Worm (Caenorhabditis elegans) whole organism, L4 larva: ENCODE results near the gene sdz-38.

ENCODE experiments used
- F10B5.3 ChIP-seq: sonication (generic microtip); optimal IDR thresholded peaks from 2 replicates; lab custom pipeline; 2016; ENCODE audit warnings: mild to moderate bottlenecking, missing genetic modification characterization, missing compliant biosample characterization
- Y105C5A.15 ChIP-seq: fragments of 200-800 bp; sonication (Bioruptor generic); IDR thresholded peaks from 2 replicates; pipeline ENCODE4 v1.3.6; 2022; ENCODE audit warnings: missing genetic modification characterization, missing compliant biosample characterization
- Y48G9A.11 ChIP-seq: fragments of 200-800 bp; sonication (Bioruptor generic); IDR thresholded peaks from 2 replicates; pipeline ENCODE4 v1.3.6; 2022; ENCODE audit warnings: missing genetic modification reagents, missing genetic modification characterization, missing compliant biosample characterization
- Y5F2A.4 ChIP-seq: fragments of 200-800 bp; sonication (Bioruptor generic); optimal IDR thresholded peaks from 2 replicates; lab custom pipeline; 2018; ENCODE audit warnings: mild to moderate bottlenecking, missing genetic modification characterization, missing compliant biosample characterization
- aha-1 ChIP-seq: fragments of 150-350 bp; peaks from one replicate; lab custom pipeline; 2014; ENCODE audit warnings: missing biosample characterization, missing genetic modification characterization
- attf-4 ChIP-seq: sonication (generic microtip); optimal IDR thresholded peaks from 3 replicates; lab custom pipeline; 2017; ENCODE audit warnings: missing biosample characterization, missing genetic modification characterization
- ceh-62 ChIP-seq: sonication (generic microtip); optimal IDR thresholded peaks from 2 replicates; lab custom pipeline; 2017; ENCODE audit warnings: missing biosample characterization, missing genetic modification characterization
- ceh-82 ChIP-seq: sonication (generic microtip); optimal IDR thresholded peaks from 2 replicates; lab custom pipeline; 2017; ENCODE audit warnings: missing biosample characterization, missing genetic modification characterization
- daf-12 ChIP-seq: fragments of 150-350 bp; optimal IDR thresholded peaks from 2 replicates; lab custom pipeline; 2014; ENCODE audit warnings: missing biosample characterization, missing genetic modification reagents, missing genetic modification characterization
- dmd-8 ChIP-seq: fragments of 200-800 bp; sonication (Bioruptor generic); IDR thresholded peaks from 2 replicates; pipeline ENCODE4 v1.3.6; 2022; ENCODE audit warnings: missing genetic modification characterization, missing compliant biosample characterization
- egl-27 ChIP-seq: sonication (generic microtip); optimal IDR thresholded peaks from 3 replicates; lab custom pipeline; 2017; ENCODE audit warnings: missing biosample characterization, missing genetic modification reagents, missing genetic modification characterization
- egl-43 ChIP-seq: fragments of 200-800 bp; sonication (Bioruptor generic); IDR thresholded peaks from 2 replicates; pipeline ENCODE4 v1.3.6; 2022; ENCODE audit warnings: missing genetic modification reagents, missing genetic modification characterization, missing compliant biosample characterization
- fos-1 ChIP-seq: fragments of 150-350 bp; optimal IDR thresholded peaks from 2 replicates; lab custom pipeline; 2014; ENCODE audit warnings: missing biosample characterization, missing genetic modification characterization
- hif-1 ChIP-seq, 2 experiments: sonication (generic microtip); optimal IDR thresholded peaks; 2 replicates each; lab custom pipeline; 2016 to 2017; ENCODE audit warnings: missing compliant biosample characterization in 2 of 2, missing genetic modification characterization in 2 of 2, missing genetic modification reagents in 2 of 2, missing genotype in 2 of 2, mild to moderate bottlenecking in 1 of 2
- hmg-1.1 ChIP-seq: fragments of 200-800 bp; sonication (Bioruptor generic); IDR thresholded peaks from 2 replicates; pipeline ENCODE4 v1.3.6; 2022; ENCODE audit warnings: missing genetic modification reagents, missing genetic modification characterization, missing compliant biosample characterization
- lin-1 ChIP-seq: fragments of 200-800 bp; sonication (Bioruptor generic); IDR thresholded peaks from 2 replicates; pipeline ENCODE4 v1.3.6; 2022; ENCODE audit warnings: missing genetic modification reagents, missing genetic modification characterization, missing compliant biosample characterization
- lin-13 ChIP-seq: fragments of 150-350 bp; optimal IDR thresholded peaks from 2 replicates; lab custom pipeline; 2014; ENCODE audit warnings: missing biosample characterization, missing genetic modification reagents, missing genetic modification characterization
- lin-29 ChIP-seq: fragments of 200-800 bp; sonication (Bioruptor generic); IDR thresholded peaks from 2 replicates; pipeline ENCODE4 v1.3.6; 2022; ENCODE audit warnings: missing genetic modification reagents, missing genetic modification characterization, missing compliant biosample characterization
- lin-38 ChIP-seq: fragments of 200-800 bp; sonication (Bioruptor generic); IDR thresholded peaks from 2 replicates; pipeline ENCODE4 v1.3.6; 2022; ENCODE audit warnings: missing genetic modification reagents, missing genetic modification characterization, missing compliant biosample characterization
- mdl-1 ChIP-seq, 2 experiments: fragments of 150-350 bp in 1 of 2; sonication (generic microtip) in 1 of 2; optimal IDR thresholded peaks; 2 replicates each; lab custom pipeline; 2014 to 2017; ENCODE audit warnings: missing biosample characterization in 2 of 2, missing genetic modification characterization in 2 of 2
- mdt-29 ChIP-seq: fragments of 200-800 bp; sonication (Bioruptor generic); IDR thresholded peaks from 2 replicates; pipeline ENCODE4 v1.3.6; 2022; ENCODE audit warnings: missing genetic modification reagents, missing genetic modification characterization, missing compliant biosample characterization
- mes-2 ChIP-seq: sonication (generic microtip); optimal IDR thresholded peaks from 2 replicates; lab custom pipeline; 2016; ENCODE audit warnings: missing genotype, mild to moderate bottlenecking, missing genetic modification characterization, missing compliant biosample characterization; ENCODE audit not compliant: poor library complexity, severe bottlenecking
- mxl-3 ChIP-seq: fragments of 200-800 bp; sonication (Bioruptor generic); optimal IDR thresholded peaks from 2 replicates; lab custom pipeline; 2018; ENCODE audit warnings: mild to moderate bottlenecking, missing genetic modification characterization, missing compliant biosample characterization
- nhr-25 ChIP-seq: sonication (generic microtip); optimal IDR thresholded peaks from 2 replicates; lab custom pipeline; 2017; ENCODE audit warnings: missing genetic modification characterization, mild to moderate bottlenecking, missing compliant biosample characterization, antibody characterized with exemption, moderate library complexity, borderline replicate concordance; ENCODE audit not compliant: insufficient read depth
- nhr-28 ChIP-seq: fragments of 150-350 bp; optimal IDR thresholded peaks from 2 replicates; lab custom pipeline; 2014; ENCODE audit warnings: missing biosample characterization, missing genetic modification characterization
- nhr-41 ChIP-seq: fragments of 200-800 bp; sonication (Bioruptor generic); IDR thresholded peaks from 2 replicates; pipeline ENCODE4 v1.3.6; 2022; ENCODE audit warnings: missing genetic modification reagents, missing genetic modification characterization, missing compliant biosample characterization
- nhr-6 ChIP-seq: fragments of 150-350 bp; optimal IDR thresholded peaks from 2 replicates; lab custom pipeline; 2014; ENCODE audit warnings: missing biosample characterization, missing genetic modification characterization
- php-3 ChIP-seq: fragments of 200-800 bp; sonication (Bioruptor generic); IDR thresholded peaks from 2 replicates; pipeline ENCODE4 v1.3.6; 2022; ENCODE audit warnings: missing genetic modification reagents, missing genetic modification characterization, missing compliant biosample characterization
- pqm-1 ChIP-seq: sonication (generic microtip); optimal IDR thresholded peaks from 2 replicates; lab custom pipeline; 2017; ENCODE audit warnings: missing biosample characterization, missing genetic modification characterization
- set-16 ChIP-seq: fragments of 200-800 bp; sonication (Bioruptor generic); IDR thresholded peaks from 2 replicates; pipeline ENCODE4 v1.3.6; 2022; ENCODE audit warnings: missing genetic modification reagents, missing genetic modification characterization, missing compliant biosample characterization
- snpc-1.2 ChIP-seq: fragments of 200-800 bp; sonication (Bioruptor generic); IDR thresholded peaks from 2 replicates; pipeline ENCODE4 v1.3.6; 2022; ENCODE audit warnings: missing genetic modification reagents, missing genetic modification characterization, missing compliant biosample characterization
- spr-1 ChIP-seq: sonication (generic microtip); optimal IDR thresholded peaks from 2 replicates; lab custom pipeline; 2016; ENCODE audit warnings: mild to moderate bottlenecking, missing genetic modification characterization, missing compliant biosample characterization
- spr-3 ChIP-seq: fragments of 200-800 bp; sonication (Bioruptor generic); optimal IDR thresholded peaks from 2 replicates; lab custom pipeline; 2018; ENCODE audit warnings: mild to moderate bottlenecking, missing genetic modification characterization, missing compliant biosample characterization
- tra-1 ChIP-seq: fragments of 200-800 bp; sonication (Bioruptor generic); IDR thresholded peaks from 2 replicates; pipeline ENCODE4 v1.3.6; 2022; ENCODE audit warnings: missing genetic modification reagents, missing genetic modification characterization, missing compliant biosample characterization
- unc-62 ChIP-seq, 3 experiments: fragments of 150-350 bp in 1 of 3; sonication (generic microtip); optimal IDR thresholded peaks in 2 of 3; peaks in 1 of 3; 1 replicate in 1 of 3; 2 replicates in 2 of 3; lab custom pipeline; 2014 to 2017; ENCODE audit warnings: missing biosample characterization in 3 of 3, missing genetic modification characterization in 3 of 3, missing genetic modification reagents in 3 of 3, missing genotype in 1 of 3
- vab-7 ChIP-seq: fragments of 200-800 bp; sonication (Bioruptor generic); IDR thresholded peaks from 2 replicates; pipeline ENCODE4 v1.3.6; 2022; ENCODE audit warnings: missing genetic modification reagents, missing genetic modification characterization, missing compliant biosample characterization
- zag-1 ChIP-seq: fragments of 150-350 bp; optimal IDR thresholded peaks from 2 replicates; lab custom pipeline; 2014; ENCODE audit warnings: missing biosample characterization, missing genetic modification characterization
- zfp-2 ChIP-seq: sonication (generic microtip); optimal IDR thresholded peaks from 2 replicates; lab custom pipeline; 2016; ENCODE audit warnings: mild to moderate bottlenecking, missing genetic modification characterization, missing compliant biosample characterization
- zfp-3 ChIP-seq: fragments of 200-800 bp; sonication (Bioruptor generic); conservative IDR thresholded peaks from 2 replicates; pipeline ENCODE4 v1.3.6; 2022; ENCODE audit warnings: missing genetic modification reagents, missing genetic modification characterization, missing compliant biosample characterization
- ztf-11 ChIP-seq: fragments of 150-350 bp; optimal IDR thresholded peaks from 2 replicates; lab custom pipeline; 2014; ENCODE audit warnings: missing biosample characterization, missing genetic modification characterization
- ztf-7 ChIP-seq: fragments of 150-350 bp; optimal IDR thresholded peaks from 2 replicates; lab custom pipeline; 2014; ENCODE audit warnings: missing biosample characterization, missing genetic modification characterization

Gene sdz-38

ce11 chrII:9954885-9955284 is 26.8 kb downstream of the sdz-38 start, which contains the start of gene egl-43:
Gene egl-43, plus strand, starts transcription at chrII:9955185.
- TF ChIP-seq hmg-1.1 (GFP tag; lab: Robert Waterston, UW) (no peak), fos-1 (tag; lab: Kevin White, UChicago) (no peak), lin-1 (GFP tag; lab: Robert Waterston, UW) (no peak), lin-38 (GFP tag; lab: Robert Waterston, UW) (no peak), vab-7 (no peak), lin-13 (no peak), set-16 (GFP tag; lab: Robert Waterston, UW) (no peak), lin-29 (GFP tag; lab: Robert Waterston, UW) (no peak)

ce11 chrII:9951846-9952245 is 29.8 kb downstream of the sdz-38 start:
- TF ChIP-seq aha-1 (tag; lab: Kevin White, UChicago) (peak; percentile 83), pqm-1 (tag; lab: Kevin White, UChicago) (no peak)

- TF ChIP-seq unc-62 (GFP tag; optimal IDR thresholded peaks at IDR 0.05 in 1 of 2; lab: Kevin White, UChicago) (peak in 1 of 2 experiments; percentile 93), unc-62 (tag; optimal IDR thresholded peaks at IDR 0.05; lab: Kevin White, UChicago) (no peak), aha-1 (tag; lab: Kevin White, UChicago) (peak; percentile 9), nhr-25 (tag; lab: Kevin White, UChicago) (no peak), snpc-1.2 (GFP tag; lab: Robert Waterston, UW) (no peak), mdl-1 (tag; optimal IDR thresholded peaks at IDR 0.05; lab: Kevin White, UChicago) (no peak)
These were observed 33.0 kb downstream of the sdz-38 start for ce11 chrII:9948662-9949061.

ce11 chrII:9943837-9944236 is 37.8 kb downstream of the sdz-38 start, which contains the start of gene flad-1:
Gene flad-1, plus strand, starts transcription at chrII:9944137.
- TF ChIP-seq aha-1 (tag; lab: Kevin White, UChicago) (no peak), nhr-41 (GFP tag; lab: Robert Waterston, UW) (no peak), spr-1 (no peak), lin-13 (no peak), mdt-29 (GFP tag; lab: Robert Waterston, UW) (no peak), ceh-82 (no peak), egl-43 (no peak), mes-2 (tag; lab: Kevin White, UChicago) (no peak), tra-1 (GFP tag; lab: Robert Waterston, UW) (no peak), spr-3 (GFP tag; lab: Kevin White, UChicago) (no peak), zfp-3 (GFP tag; lab: Robert Waterston, UW) (no peak), F10B5.3 (tag; lab: Kevin White, UChicago) (no peak), php-3 (GFP tag; lab: Robert Waterston, UW) (no peak), ceh-62 (tag; lab: Kevin White, UChicago) (no peak), zag-1 (no peak)

ce11 chrII:9943246-9943645 is 38.4 kb downstream of the sdz-38 start:
- no peak for TF ChIP-seq mdt-29 (GFP tag; lab: Robert Waterston, UW)
- peak in 1 of 2 experiments; percentile 91 for TF ChIP-seq unc-62 (GFP tag; optimal IDR thresholded peaks at IDR 0.05 in 1 of 2; lab: Kevin White, UChicago)
- TF ChIP-seq unc-62 (tag; optimal IDR thresholded peaks at IDR 0.05; lab: Kevin White, UChicago), result no peak

ce11 chrII:9940430-9940829 is 41.2 kb downstream of the sdz-38 start, which contains the start of gene ufd-3:
Gene ufd-3, plus strand, starts transcription at chrII:9940753.
- TF ChIP-seq hif-1 (tag; optimal IDR thresholded peaks at IDR 0.05; lab: Kevin White, UChicago) (peak in 1 of 2 experiments; percentile 92), snpc-1.2 (GFP tag; lab: Robert Waterston, UW) (no peak), zfp-2 (no peak), dmd-8 (GFP tag; lab: Robert Waterston, UW) (no peak), zfp-3 (GFP tag; lab: Robert Waterston, UW) (0 out of 2 replicates have a peak, but pooled peaks have one; percentile 52), Y5F2A.4 (GFP tag; lab: Kevin White, UChicago) (no peak), F10B5.3 (tag; lab: Kevin White, UChicago) (no peak), ztf-7 (tag; lab: Kevin White, UChicago) (no peak), attf-4 (no peak), egl-27 (tag; lab: Kevin White, UChicago) (no peak), mxl-3 (peak; percentile 61), nhr-28 (peak; percentile 51), php-3 (GFP tag; lab: Robert Waterston, UW) (no peak), nhr-6 (tag; lab: Kevin White, UChicago) (peak; percentile 80), Y48G9A.11 (GFP tag; lab: Robert Waterston, UW) (peak; percentile 96), daf-12 (tag; lab: Kevin White, UChicago) (no peak), aha-1 (tag; lab: Kevin White, UChicago) (peak; percentile 98), Y105C5A.15 (GFP tag; lab: Robert Waterston, UW) (no peak), ztf-11 (tag; lab: Kevin White, UChicago) (no peak)
